Fruit fly (Drosophila melanogaster) whole organism, embryonic: Measurements from ENCODE around the gene CG10581.

Source experiments
- Asciz ChIP-seq: fragments of 200-800 bp; sonication (Bioruptor generic); optimal IDR thresholded peaks from 2 replicates; lab custom pipeline; 2017; ENCODE audit warnings: missing biosample characterization, mild to moderate bottlenecking, missing genetic modification characterization, missing genetic modification reagents
- BEAF-32 ChIP-seq: fragments of 200-800 bp; sonication (Bioruptor generic); optimal IDR thresholded peaks from 3 replicates; lab custom pipeline; 2017; ENCODE audit warnings: missing biosample characterization, missing genetic modification characterization, mild to moderate bottlenecking, moderate library complexity, missing genetic modification reagents
- BtbVII ChIP-seq: fragments of 200-800 bp; sonication (Bioruptor generic); optimal IDR thresholded peaks from 3 replicates; lab custom pipeline; 2017; ENCODE audit warnings: missing biosample characterization, mild to moderate bottlenecking, missing genetic modification characterization
- CG11085 ChIP-seq: fragments of 200-800 bp; sonication (Bioruptor generic); IDR thresholded peaks from 2 replicates; pipeline ENCODE4 v1.3.6; 2022; ENCODE audit warnings: missing biosample characterization, missing genetic modification characterization
- CG11695 ChIP-seq: fragments of 200-800 bp; sonication (Bioruptor generic); IDR thresholded peaks from 3 replicates; pipeline ENCODE4 v1.3.6; 2022; ENCODE audit warnings: missing biosample characterization, missing genetic modification characterization
- CG11723 ChIP-seq: fragments of 200-800 bp; sonication (Bioruptor generic); optimal IDR thresholded peaks from 2 replicates; lab custom pipeline; 2017; ENCODE audit warnings: missing biosample characterization, mild to moderate bottlenecking, missing genetic modification characterization
- CG12104 ChIP-seq: fragments of 200-800 bp; sonication (Bioruptor generic); optimal IDR thresholded peaks from 3 replicates; lab custom pipeline; 2016; ENCODE audit warnings: missing biosample characterization, missing genetic modification characterization
- CG13775 ChIP-seq: fragments of 200-800 bp; sonication (Bioruptor generic); optimal IDR thresholded peaks from 3 replicates; lab custom pipeline; 2017; ENCODE audit warnings: missing biosample characterization, mild to moderate bottlenecking, missing genetic modification characterization
- CG14441 ChIP-seq: fragments of 200-800 bp; sonication (Bioruptor generic); IDR thresholded peaks from 2 replicates; pipeline ENCODE4 v1.3.6; 2022; ENCODE audit warnings: missing biosample characterization, missing genetic modification characterization
- CG14860 ChIP-seq: fragments of 200-800 bp; sonication (Bioruptor generic); IDR thresholded peaks from 3 replicates; pipeline ENCODE4 v1.3.6; 2022; ENCODE audit warnings: missing biosample characterization, missing genetic modification characterization; ENCODE audit not compliant: partially characterized antibody
- CG16813 ChIP-seq: fragments of 200-800 bp; sonication (Bioruptor generic); IDR thresholded peaks from 3 replicates; pipeline ENCODE4 v1.3.6; 2022; ENCODE audit warnings: missing biosample characterization, missing genetic modification characterization; ENCODE audit not compliant: partially characterized antibody
- CG18619 ChIP-seq: fragments of 200-800 bp; sonication (Bioruptor generic); optimal IDR thresholded peaks from 3 replicates; lab custom pipeline; 2017; ENCODE audit warnings: missing biosample characterization, mild to moderate bottlenecking, missing genetic modification characterization
- CG2712 ChIP-seq: fragments of 200-800 bp; optimal IDR thresholded peaks from 3 replicates; lab custom pipeline; 2019; ENCODE audit warnings: missing biosample characterization, mild to moderate bottlenecking, missing genetic modification characterization, moderate library complexity
- CG42726 ChIP-seq: fragments of 200-800 bp; sonication (Bioruptor generic); IDR thresholded peaks from 2 replicates; pipeline ENCODE4 v1.3.6; 2022; ENCODE audit warnings: missing biosample characterization, missing genetic modification characterization; ENCODE audit not compliant: partially characterized antibody
- CG4360 ChIP-seq: fragments of 200-800 bp; sonication (Bioruptor generic); IDR thresholded peaks from 2 replicates; pipeline ENCODE4 v1.3.6; 2022; ENCODE audit warnings: missing biosample characterization, missing genetic modification characterization
- CG4730 ChIP-seq: fragments of 200-800 bp; sonication (Bioruptor generic); IDR thresholded peaks from 2 replicates; pipeline ENCODE4 v1.3.6; 2022; ENCODE audit warnings: missing biosample characterization, missing genetic modification characterization
- CG6272 ChIP-seq: fragments of 200-800 bp; sonication (Bioruptor generic); IDR thresholded peaks from 2 replicates; pipeline ENCODE4 v1.3.6; 2022; ENCODE audit warnings: missing biosample characterization, missing genetic modification characterization
- CG6654 ChIP-seq: fragments of 200-800 bp; sonication (Bioruptor generic); optimal IDR thresholded peaks from 2 replicates; lab custom pipeline; 2017; ENCODE audit warnings: missing biosample characterization, mild to moderate bottlenecking, missing genetic modification characterization
- CG7987 ChIP-seq: fragments of 200-800 bp; sonication (Bioruptor generic); optimal IDR thresholded peaks from 2 replicates; lab custom pipeline; 2018; ENCODE audit warnings: missing biosample characterization, mild to moderate bottlenecking, missing genetic modification characterization, moderate library complexity
- CG9727 ChIP-seq: fragments of 200-800 bp; sonication (Bioruptor generic); optimal IDR thresholded peaks from 3 replicates; lab custom pipeline; 2017; ENCODE audit warnings: missing biosample characterization, mild to moderate bottlenecking, missing genetic modification characterization
- E2f2 ChIP-seq: fragments of 200-800 bp; sonication (Bioruptor generic); IDR thresholded peaks from 2 replicates; pipeline ENCODE4 v1.3.6; 2022; ENCODE audit warnings: missing biosample characterization, missing genetic modification characterization
- Fer3 ChIP-seq: fragments of 200-800 bp; sonication (Bioruptor generic); optimal IDR thresholded peaks from 2 replicates; lab custom pipeline; 2018; ENCODE audit warnings: missing biosample characterization, mild to moderate bottlenecking, missing genetic modification characterization, moderate library complexity
- Hr3 ChIP-seq: fragments of 200-800 bp; sonication (Bioruptor generic); optimal IDR thresholded peaks from 3 replicates; lab custom pipeline; 2016; ENCODE audit warnings: missing biosample characterization, missing genetic modification characterization
- NFAT ChIP-seq: fragments of 200-800 bp; sonication (Bioruptor generic); IDR thresholded peaks from 2 replicates; pipeline ENCODE4 v1.3.6; 2022; ENCODE audit warnings: missing biosample characterization, missing genetic modification characterization
- Neu2 ChIP-seq: fragments of 200-800 bp; sonication (Bioruptor generic); optimal IDR thresholded peaks from 3 replicates; lab custom pipeline; 2016; ENCODE audit warnings: missing biosample characterization, missing genetic modification characterization, borderline replicate concordance
- Nf-YB ChIP-seq: fragments of 200-800 bp; sonication (Bioruptor generic); optimal IDR thresholded peaks from 3 replicates; lab custom pipeline; 2019; ENCODE audit warnings: missing biosample characterization, mild to moderate bottlenecking, missing genetic modification characterization, moderate library complexity
- Sox102F ChIP-seq: fragments of 200-800 bp; sonication (Bioruptor generic); optimal IDR thresholded peaks from 2 replicates; lab custom pipeline; 2018; ENCODE audit warnings: missing biosample characterization, mild to moderate bottlenecking, missing genetic modification characterization, moderate library complexity
- TFAM ChIP-seq: fragments of 200-800 bp; sonication (Bioruptor generic); optimal IDR thresholded peaks from 2 replicates; lab custom pipeline; 2017; ENCODE audit warnings: missing biosample characterization, missing genetic modification characterization, inconsistent platforms
- Vsx1 ChIP-seq: fragments of 200-800 bp; sonication (Bioruptor generic); optimal IDR thresholded peaks from 2 replicates; lab custom pipeline; 2017; ENCODE audit warnings: missing biosample characterization, mild to moderate bottlenecking, missing genetic modification characterization, missing genetic modification reagents
- bowl ChIP-seq: fragments of 200-800 bp; sonication (Bioruptor generic); IDR thresholded peaks from 2 replicates; pipeline ENCODE4 v1.3.6; 2022; ENCODE audit warnings: missing biosample characterization, missing genetic modification characterization
- cad ChIP-seq: fragments of >200 bp; optimal IDR thresholded peaks from 2 replicates; lab custom pipeline; 2017; ENCODE audit warnings: missing biosample characterization, missing genetic modification characterization
- chinmo ChIP-seq: fragments of 200-800 bp; sonication (Bioruptor generic); IDR thresholded peaks from 4 replicates; pipeline ENCODE4 v1.3.6; 2022; ENCODE audit warnings: missing biosample characterization, missing genetic modification characterization; ENCODE audit not compliant: partially characterized antibody
- ci ChIP-seq: fragments of 200-800 bp; sonication (Bioruptor generic); IDR thresholded peaks from 3 replicates; pipeline ENCODE4 v1.3.6; 2022; ENCODE audit warnings: missing biosample characterization, missing genetic modification characterization
- crc ChIP-seq: fragments of 200-800 bp; sonication (Bioruptor generic); optimal IDR thresholded peaks from 2 replicates; lab custom pipeline; 2016; ENCODE audit warnings: missing biosample characterization, missing genetic modification characterization
- dimm ChIP-seq: fragments of 200-800 bp; sonication (Bioruptor generic); IDR thresholded peaks from 2 replicates; pipeline ENCODE4 v1.3.6; 2022; ENCODE audit warnings: missing biosample characterization, missing genetic modification characterization
- disco-r ChIP-seq: fragments of 200-800 bp; sonication (Bioruptor generic); optimal IDR thresholded peaks from 2 replicates; lab custom pipeline; 2016; ENCODE audit warnings: missing biosample characterization, missing genetic modification characterization
- dmrt99B ChIP-seq: fragments of 200-800 bp; sonication (Bioruptor generic); optimal IDR thresholded peaks from 2 replicates; lab custom pipeline; 2018; ENCODE audit warnings: missing biosample characterization, mild to moderate bottlenecking, missing genetic modification characterization, moderate library complexity
- gcm ChIP-seq: fragments of 200-800 bp; sonication (Bioruptor generic); optimal IDR thresholded peaks from 2 replicates; lab custom pipeline; 2019; ENCODE audit warnings: missing biosample characterization, mild to moderate bottlenecking, missing genetic modification characterization, moderate library complexity
- gfzf ChIP-seq: fragments of 200-800 bp; sonication (Bioruptor generic); optimal IDR thresholded peaks from 2 replicates; lab custom pipeline; 2016; ENCODE audit warnings: missing biosample characterization, mild to moderate bottlenecking, missing genetic modification characterization, moderate library complexity
- gsb ChIP-seq: fragments of 200-800 bp; sonication (Bioruptor generic); IDR thresholded peaks from 2 replicates; pipeline ENCODE4 v1.3.6; 2022; ENCODE audit warnings: missing biosample characterization, missing genetic modification characterization
- hkb ChIP-seq, 2 experiments: fragments of 200-800 bp in 1 of 2; fragments of >200 bp in 1 of 2; sonication (Bioruptor generic) in 1 of 2; IDR thresholded peaks in 1 of 2; optimal IDR thresholded peaks in 1 of 2; 2 replicates each; pipeline versions ENCODE4 v1.3.6 to Lab custom; 2017 to 2022; ENCODE audit warnings: missing biosample characterization in 1 of 2, missing genetic modification characterization in 1 of 2
- jing ChIP-seq: fragments of 200-800 bp; sonication (Bioruptor generic); optimal IDR thresholded peaks from 2 replicates; lab custom pipeline; 2018; ENCODE audit warnings: missing biosample characterization, mild to moderate bottlenecking, missing genetic modification characterization
- mirr ChIP-seq: fragments of 200-800 bp; sonication (Bioruptor generic); optimal IDR thresholded peaks from 3 replicates; lab custom pipeline; 2018; ENCODE audit warnings: missing biosample characterization, mild to moderate bottlenecking, missing genetic modification characterization
- p53 ChIP-seq: fragments of 200-800 bp; sonication (Bioruptor generic); optimal IDR thresholded peaks from 2 replicates; lab custom pipeline; 2016; ENCODE audit warnings: missing biosample characterization, missing genetic modification characterization
- pho ChIP-seq: fragments of 200-800 bp; sonication (Bioruptor generic); optimal IDR thresholded peaks from 2 replicates; lab custom pipeline; 2016; ENCODE audit warnings: missing biosample characterization, missing genetic modification characterization
- repo ChIP-seq: fragments of 200-800 bp; sonication (Bioruptor generic); optimal IDR thresholded peaks from 2 replicates; lab custom pipeline; 2016; ENCODE audit warnings: missing biosample characterization, missing genetic modification characterization
- sima ChIP-seq: fragments of 200-800 bp; sonication (Bioruptor generic); optimal IDR thresholded peaks from 2 replicates; lab custom pipeline; 2016; ENCODE audit warnings: missing biosample characterization, missing genetic modification characterization
- so ChIP-seq: fragments of 200-800 bp; sonication (Bioruptor generic); IDR thresholded peaks from 3 replicates; pipeline ENCODE4 v1.3.6; 2022; ENCODE audit warnings: missing biosample characterization, missing genetic modification characterization
- ssp ChIP-seq: fragments of 200-800 bp; sonication (Bioruptor generic); IDR thresholded peaks from 2 replicates; pipeline ENCODE4 v1.3.6; 2022; ENCODE audit warnings: missing biosample characterization, missing genetic modification characterization
- vvl ChIP-seq: fragments of 200-800 bp; sonication (Bioruptor generic); IDR thresholded peaks from 2 replicates; pipeline ENCODE4 v1.3.6; 2022; ENCODE audit warnings: missing biosample characterization, missing genetic modification characterization

The CG10581 gene

DNA sequence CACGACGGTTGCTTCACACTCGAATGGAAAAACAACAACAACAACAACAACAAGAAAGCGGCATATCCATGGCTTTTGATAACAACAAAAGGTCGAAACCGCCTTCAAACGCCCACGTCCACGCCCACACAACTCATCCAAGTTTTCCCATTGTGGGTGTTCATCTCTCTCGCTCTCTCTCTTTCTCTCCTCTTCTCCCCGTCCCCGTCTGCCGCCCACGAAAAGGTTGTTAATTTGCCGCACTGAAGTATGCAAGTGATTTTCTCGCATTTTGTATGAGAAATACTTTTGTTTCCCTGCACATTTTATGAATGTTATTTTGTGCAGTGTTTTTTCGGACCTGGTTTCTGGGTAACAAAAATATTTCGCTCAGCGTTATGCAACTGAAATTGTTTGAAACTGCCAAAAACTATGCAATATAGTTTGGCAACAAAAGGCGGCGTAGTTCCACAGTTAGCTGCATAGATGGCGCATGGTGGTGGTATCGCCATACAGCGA, 15.5 kb upstream of the CG10581 start (continued):
- no peak for TF ChIP-seq BEAF-32 (GFP tag; lab: Kevin White, UChicago)
- TF ChIP-seq CG42726, result peak; percentile 48; the same call in 1 of the 2 replicates
- no peak for TF ChIP-seq Vsx1 (GFP tag; lab: Kevin White, UChicago)
- TF ChIP-seq Nf-YB (GFP tag; lab: Kevin White, UChicago), result peak; percentile 48
- TF ChIP-seq Fer3 (tag; lab: Kevin White, UChicago), result no peak
- peak; percentile 69; the same call in 1 of the 2 replicates for TF ChIP-seq NFAT (GFP tag; lab: Robert Waterston, UW)
- TF ChIP-seq CG16813 (GFP tag; lab: Robert Waterston, UW), result no peak
- TF ChIP-seq CG14860, result no peak
- no peak for TF ChIP-seq jing (GFP tag; lab: Kevin White, UChicago)
- peak; percentile 21 for TF ChIP-seq mirr (GFP tag; lab: Kevin White, UChicago)
- TF ChIP-seq CG18619 (GFP tag; lab: Kevin White, UChicago), result no peak
- no peak for TF ChIP-seq CG11085
- TF ChIP-seq dimm (GFP tag; lab: Robert Waterston, UW), result no peak
- no peak for TF ChIP-seq crc
- peak; percentile 89; the same call in 2 of the 4 replicates for TF ChIP-seq chinmo (GFP tag; lab: Robert Waterston, UW)
- TF ChIP-seq CG2712 (tag; lab: Kevin White, UChicago), result peak; percentile 43
- TF ChIP-seq CG9727 (GFP tag; lab: Kevin White, UChicago), result peak; percentile 0
- peak; percentile 37 for TF ChIP-seq Hr3 (GFP tag; lab: Kevin White, UChicago)
- peak; percentile 31 for TF ChIP-seq pho (GFP tag; lab: Kevin White, UChicago)
- peak; percentile 5 for TF ChIP-seq repo (GFP tag; lab: Kevin White, UChicago)
- TF ChIP-seq CG11723, result no peak
- TF ChIP-seq CG7987 (GFP tag; lab: Kevin White, UChicago), result peak; percentile 61
- no peak for TF ChIP-seq CG4730 (GFP tag; lab: Robert Waterston, UW)
- TF ChIP-seq CG6272 (GFP tag; lab: Robert Waterston, UW), result no peak
- TF ChIP-seq Sox102F (GFP tag; lab: Kevin White, UChicago), result no peak
- no peak for TF ChIP-seq gsb (GFP tag; lab: Robert Waterston, UW)
- no peak for TF ChIP-seq BtbVII
- TF ChIP-seq gfzf (GFP tag; lab: Kevin White, UChicago), result no peak
- TF ChIP-seq CG13775, result no peak
- TF ChIP-seq sima, result no peak
- TF ChIP-seq Neu2, result peak; percentile 40
- TF ChIP-seq CG12104 (GFP tag; lab: Kevin White, UChicago), result no peak
- no peak for TF ChIP-seq dmrt99B
- TF ChIP-seq CG14441, result peak; percentile 32; the same call in 1 of the 2 replicates
- no peak for TF ChIP-seq Asciz (GFP tag; lab: Kevin White, UChicago)
- no peak for TF ChIP-seq TFAM
- TF ChIP-seq E2f2, result 0 out of 2 replicates have a peak, but pooled peaks have one; percentile 25
- peak; percentile 48 for TF ChIP-seq vvl (GFP tag; lab: Robert Waterston, UW)
- peak; percentile 48; the same call in 1 of the 3 replicates for TF ChIP-seq so (GFP tag; lab: Robert Waterston, UW)
- no peak for TF ChIP-seq cad (GFP tag; lab: Kevin White, UChicago)
- peak; percentile 51 for TF ChIP-seq gcm (GFP tag; lab: Kevin White, UChicago)
- peak; percentile 87 for TF ChIP-seq CG4360 (GFP tag; lab: Robert Waterston, UW)
- TF ChIP-seq ssp (GFP tag; lab: Robert Waterston, UW), result peak; percentile 13; the same call in 1 of the 2 replicates
- peak; percentile 80; the same call in 2 of the 3 replicates for TF ChIP-seq ci (GFP tag; lab: Robert Waterston, UW)
- TF ChIP-seq hkb (optimal IDR thresholded peaks at IDR 0.05; lab: Kevin White, UChicago), result peak; percentile 55
- TF ChIP-seq hkb (GFP tag; IDR thresholded peaks at IDR 0.05; lab: Robert Waterston, UW), result no peak
- TF ChIP-seq CG6654 (GFP tag; lab: Kevin White, UChicago), result no peak
- TF ChIP-seq bowl, result no peak
- no peak for TF ChIP-seq disco-r
- TF ChIP-seq p53, result no peak
- TF ChIP-seq CG11695, result no peak
